Fruit fly (Drosophila melanogaster) whole organism, embryonic: ENCODE results near the gene Nse4.

ENCODE experiments used
- Antp ChIP-seq: fragments of 200-800 bp; sonication (Bioruptor generic); optimal IDR thresholded peaks from 3 replicates; lab custom pipeline; 2016; ENCODE audit warnings: missing biosample characterization, missing genetic modification characterization
- B-H2 ChIP-seq: fragments of 200-800 bp; sonication (Bioruptor generic); optimal IDR thresholded peaks from 2 replicates; lab custom pipeline; 2018; ENCODE audit warnings: missing biosample characterization, mild to moderate bottlenecking, missing genetic modification characterization
- C15 ChIP-seq: fragments of 200-800 bp; sonication (Bioruptor generic); IDR thresholded peaks from 3 replicates; pipeline ENCODE4 v1.3.6; 2022; ENCODE audit warnings: missing biosample characterization, missing genetic modification characterization
- CG10147 ChIP-seq: fragments of 200-800 bp; sonication (Bioruptor generic); optimal IDR thresholded peaks from 2 replicates; lab custom pipeline; 2019; ENCODE audit warnings: missing biosample characterization, mild to moderate bottlenecking, missing genetic modification characterization, moderate library complexity
- CG1024 ChIP-seq: fragments of 200-800 bp; sonication (Bioruptor generic); IDR thresholded peaks from 2 replicates; pipeline ENCODE4 v1.3.6; 2022; ENCODE audit warnings: missing biosample characterization, missing genetic modification characterization
- CG10654 ChIP-seq: fragments of 200-800 bp; sonication (Bioruptor generic); optimal IDR thresholded peaks from 2 replicates; lab custom pipeline; 2016; ENCODE audit warnings: missing biosample characterization, missing genetic modification characterization
- CG11247 ChIP-seq: fragments of 200-800 bp; sonication (Bioruptor generic); IDR thresholded peaks from 2 replicates; pipeline ENCODE4 v1.3.6; 2022; ENCODE audit warnings: missing biosample characterization, missing genetic modification characterization
- CG11695 ChIP-seq: fragments of 200-800 bp; sonication (Bioruptor generic); IDR thresholded peaks from 3 replicates; pipeline ENCODE4 v1.3.6; 2022; ENCODE audit warnings: missing biosample characterization, missing genetic modification characterization
- CG12219 ChIP-seq: fragments of 200-800 bp; sonication (Bioruptor generic); optimal IDR thresholded peaks from 3 replicates; lab custom pipeline; 2018; ENCODE audit warnings: missing biosample characterization, mild to moderate bottlenecking, missing genetic modification characterization
- CG12769 ChIP-seq: fragments of 200-800 bp; sonication (Bioruptor generic); optimal IDR thresholded peaks from 2 replicates; lab custom pipeline; 2019; ENCODE audit warnings: missing biosample characterization, mild to moderate bottlenecking, missing genetic modification characterization, moderate library complexity
- CG12942 ChIP-seq: fragments of 200-800 bp; sonication (Bioruptor generic); optimal IDR thresholded peaks from 3 replicates; lab custom pipeline; 2016; ENCODE audit warnings: missing biosample characterization, missing genetic modification characterization
- CG13296 ChIP-seq: fragments of 200-800 bp; sonication (Bioruptor generic); optimal IDR thresholded peaks from 3 replicates; lab custom pipeline; 2018; ENCODE audit warnings: missing biosample characterization, mild to moderate bottlenecking, missing genetic modification characterization
- CG14441 ChIP-seq: fragments of 200-800 bp; sonication (Bioruptor generic); IDR thresholded peaks from 2 replicates; pipeline ENCODE4 v1.3.6; 2022; ENCODE audit warnings: missing biosample characterization, missing genetic modification characterization
- CG14860 ChIP-seq: fragments of 200-800 bp; sonication (Bioruptor generic); IDR thresholded peaks from 3 replicates; pipeline ENCODE4 v1.3.6; 2022; ENCODE audit warnings: missing biosample characterization, missing genetic modification characterization; ENCODE audit not compliant: partially characterized antibody
- CG15601 ChIP-seq: fragments of 200-800 bp; sonication (Bioruptor generic); optimal IDR thresholded peaks from 3 replicates; lab custom pipeline; 2019; ENCODE audit warnings: missing biosample characterization, mild to moderate bottlenecking, missing genetic modification characterization, moderate library complexity
- CG17568 ChIP-seq: fragments of 200-800 bp; sonication (Bioruptor generic); optimal IDR thresholded peaks from 2 replicates; lab custom pipeline; 2018; ENCODE audit warnings: missing biosample characterization, mild to moderate bottlenecking, missing genetic modification characterization, moderate library complexity
- CG17829 ChIP-seq: fragments of 200-800 bp; optimal IDR thresholded peaks from 2 replicates; lab custom pipeline; 2019; ENCODE audit warnings: missing biosample characterization, mild to moderate bottlenecking, missing genetic modification characterization, moderate library complexity
- CG30431 ChIP-seq: fragments of 200-800 bp; sonication (Bioruptor generic); optimal IDR thresholded peaks from 2 replicates; lab custom pipeline; 2017; ENCODE audit warnings: missing biosample characterization, missing genetic modification characterization
- CG42726 ChIP-seq: fragments of 200-800 bp; sonication (Bioruptor generic); IDR thresholded peaks from 2 replicates; pipeline ENCODE4 v1.3.6; 2022; ENCODE audit warnings: missing biosample characterization, missing genetic modification characterization; ENCODE audit not compliant: partially characterized antibody
- CG43689 ChIP-seq: fragments of 200-800 bp; sonication (Bioruptor generic); IDR thresholded peaks from 2 replicates; pipeline ENCODE4 v1.3.6; 2022; ENCODE audit warnings: missing biosample characterization, missing genetic modification characterization
- CG4424 ChIP-seq: fragments of 200-800 bp; sonication (Bioruptor generic); optimal IDR thresholded peaks from 3 replicates; lab custom pipeline; 2016; ENCODE audit warnings: missing biosample characterization, missing genetic modification characterization
- CG4730 ChIP-seq: fragments of 200-800 bp; sonication (Bioruptor generic); IDR thresholded peaks from 2 replicates; pipeline ENCODE4 v1.3.6; 2022; ENCODE audit warnings: missing biosample characterization, missing genetic modification characterization
- CG8359 ChIP-seq: fragments of 200-800 bp; sonication (Bioruptor generic); optimal IDR thresholded peaks from 2 replicates; lab custom pipeline; 2017; ENCODE audit warnings: missing biosample characterization, mild to moderate bottlenecking, missing genetic modification characterization, borderline replicate concordance
- Fer3 ChIP-seq: fragments of 200-800 bp; sonication (Bioruptor generic); optimal IDR thresholded peaks from 2 replicates; lab custom pipeline; 2018; ENCODE audit warnings: missing biosample characterization, mild to moderate bottlenecking, missing genetic modification characterization, moderate library complexity
- HHEX ChIP-seq: fragments of 200-800 bp; sonication (Bioruptor generic); optimal IDR thresholded peaks from 3 replicates; lab custom pipeline; 2017; ENCODE audit warnings: missing biosample characterization, mild to moderate bottlenecking, missing genetic modification characterization, missing genetic modification reagents
- Hey ChIP-seq: fragments of 200-800 bp; sonication (Bioruptor generic); optimal IDR thresholded peaks from 3 replicates; lab custom pipeline; 2018; ENCODE audit warnings: missing biosample characterization, mild to moderate bottlenecking, missing genetic modification characterization
- Hr3 ChIP-seq: fragments of 200-800 bp; sonication (Bioruptor generic); optimal IDR thresholded peaks from 3 replicates; lab custom pipeline; 2016; ENCODE audit warnings: missing biosample characterization, missing genetic modification characterization
- MESR4 ChIP-seq: fragments of 200-800 bp; sonication (Bioruptor generic); optimal IDR thresholded peaks from 2 replicates; lab custom pipeline; 2018; ENCODE audit warnings: missing biosample characterization, mild to moderate bottlenecking, missing genetic modification characterization, moderate library complexity
- Mad ChIP-seq: fragments of 200-800 bp; sonication (Bioruptor generic); optimal IDR thresholded peaks from 2 replicates; lab custom pipeline; 2016; ENCODE audit warnings: missing biosample characterization, missing genetic modification characterization
- Mrtf ChIP-seq: fragments of 200-800 bp; sonication (Bioruptor generic); IDR thresholded peaks from 3 replicates; pipeline ENCODE4 v1.3.6; 2022; ENCODE audit warnings: missing biosample characterization, missing genetic modification characterization
- NfI ChIP-seq: fragments of 200-800 bp; sonication (Bioruptor generic); optimal IDR thresholded peaks from 3 replicates; lab custom pipeline; 2018; ENCODE audit warnings: missing biosample characterization, mild to moderate bottlenecking, missing genetic modification characterization, moderate library complexity
- Pdp1 ChIP-seq, 2 experiments: fragments of 200-800 bp; sonication (Bioruptor generic); optimal IDR thresholded peaks; 3 replicates each; lab custom pipeline; 2016; ENCODE audit warnings: missing biosample characterization in 2 of 2, missing genetic modification characterization in 2 of 2, mild to moderate bottlenecking in 1 of 2, moderate library complexity in 1 of 2
- Rx ChIP-seq: fragments of 200-800 bp; sonication (Bioruptor generic); IDR thresholded peaks from 2 replicates; pipeline ENCODE4 v1.3.6; 2022; ENCODE audit warnings: missing biosample characterization, missing genetic modification characterization
- Taf1 ChIP-seq: fragments of 200-800 bp; sonication (Bioruptor generic); IDR thresholded peaks from 2 replicates; pipeline ENCODE4 v1.3.6; 2022; ENCODE audit warnings: missing biosample characterization, missing genetic modification characterization
- Xbp1 ChIP-seq: fragments of 200-800 bp; sonication (Bioruptor generic); optimal IDR thresholded peaks from 3 replicates; lab custom pipeline; 2016; ENCODE audit warnings: missing biosample characterization, mild to moderate bottlenecking, missing genetic modification characterization
- ase ChIP-seq: fragments of 200-800 bp; sonication (Bioruptor generic); IDR thresholded peaks from 3 replicates; pipeline ENCODE4 v1.3.6; 2022; ENCODE audit warnings: missing biosample characterization, missing genetic modification characterization
- bsh ChIP-seq, 2 experiments: fragments of 200-800 bp; sonication (Bioruptor generic); optimal IDR thresholded peaks; 2 replicates each; lab custom pipeline; 2017 to 2018; ENCODE audit warnings: mild to moderate bottlenecking in 2 of 2, missing biosample characterization in 2 of 2, missing genetic modification characterization in 2 of 2, moderate library complexity in 1 of 2
- dpn ChIP-seq, 2 experiments: fragments of 200-800 bp; sonication (Bioruptor generic); optimal IDR thresholded peaks; 3 replicates each; lab custom pipeline; 2016; ENCODE audit warnings: missing biosample characterization in 2 of 2, missing genetic modification characterization in 2 of 2
- gt ChIP-seq: fragments of 200-800 bp; sonication (Bioruptor generic); IDR thresholded peaks from 2 replicates; pipeline ENCODE4 v1.3.6; 2022; ENCODE audit warnings: missing biosample characterization, missing genetic modification characterization
- hkb ChIP-seq, 2 experiments: fragments of 200-800 bp in 1 of 2; fragments of >200 bp in 1 of 2; sonication (Bioruptor generic) in 1 of 2; IDR thresholded peaks in 1 of 2; optimal IDR thresholded peaks in 1 of 2; 2 replicates each; pipeline versions ENCODE4 v1.3.6 to Lab custom; 2017 to 2022; ENCODE audit warnings: missing biosample characterization in 1 of 2, missing genetic modification characterization in 1 of 2
- nmo ChIP-seq: fragments of 200-800 bp; sonication (Bioruptor generic); optimal IDR thresholded peaks from 2 replicates; lab custom pipeline; 2018; ENCODE audit warnings: missing biosample characterization, mild to moderate bottlenecking, missing genetic modification characterization, moderate library complexity
- oc ChIP-seq: fragments of 200-800 bp; sonication (Bioruptor generic); optimal IDR thresholded peaks from 2 replicates; lab custom pipeline; 2018; ENCODE audit warnings: missing biosample characterization, mild to moderate bottlenecking, missing genetic modification characterization, moderate library complexity
- org-1 ChIP-seq: fragments of 200-800 bp; sonication (Bioruptor generic); optimal IDR thresholded peaks from 2 replicates; lab custom pipeline; 2017; ENCODE audit warnings: missing biosample characterization, missing genetic modification characterization
- pnt ChIP-seq: fragments of 200-800 bp; sonication (Bioruptor generic); optimal IDR thresholded peaks from 3 replicates; lab custom pipeline; 2016; ENCODE audit warnings: missing biosample characterization, missing genetic modification characterization
- prd ChIP-seq, 3 experiments: fragments of >200 bp in 2 of 3; fragments of 200-800 bp in 1 of 3; sonication (Bioruptor generic) in 1 of 3; optimal IDR thresholded peaks in 2 of 3; IDR thresholded peaks in 1 of 3; 2 replicates in 2 of 3; 3 replicates in 1 of 3; pipeline versions ENCODE4 v1.3.6 to Lab custom; 2017 to 2022; ENCODE audit warnings: missing biosample characterization in 1 of 3, missing genetic modification characterization in 1 of 3
- salm ChIP-seq: fragments of 200-800 bp; sonication (Bioruptor generic); optimal IDR thresholded peaks from 2 replicates; lab custom pipeline; 2018; ENCODE audit warnings: missing biosample characterization, mild to moderate bottlenecking, missing genetic modification characterization
- sens-2 ChIP-seq: fragments of 200-800 bp; sonication (Bioruptor generic); IDR thresholded peaks from 2 replicates; pipeline ENCODE4 v1.3.6; 2022; ENCODE audit warnings: missing biosample characterization, missing genetic modification characterization
- sisA ChIP-seq: fragments of 200-800 bp; sonication (Bioruptor generic); IDR thresholded peaks from 2 replicates; pipeline ENCODE4 v1.3.6; 2022; ENCODE audit warnings: missing biosample characterization, missing genetic modification characterization
- trh ChIP-seq: fragments of 200-800 bp; sonication (Bioruptor generic); optimal IDR thresholded peaks from 2 replicates; lab custom pipeline; 2016; ENCODE audit warnings: missing biosample characterization, missing genetic modification characterization

Gene Nse4

dm6 chr2L:10468388-10468787, 29.1 kb downstream of the Nse4 start (continued):
- TF ChIP-seq NfI (peak; percentile 63), CG12219 (peak; percentile 38), org-1 (GFP tag; lab: Kevin White, UChicago) (peak; percentile 20), Hr3 (GFP tag; lab: Kevin White, UChicago) (peak; percentile 9), dpn (GFP tag; optimal IDR thresholded peaks at IDR 0.05; lab: Kevin White, UChicago) (peak; percentile 18 to 71), hkb (optimal IDR thresholded peaks at IDR 0.05; lab: Kevin White, UChicago) (no peak), hkb (GFP tag; IDR thresholded peaks at IDR 0.05; lab: Robert Waterston, UW) (peak; percentile 65), CG14441 (GFP tag; lab: Robert Waterston, UW) (peak; percentile 73), Mrtf (GFP tag; lab: Robert Waterston, UW) (peak; percentile 70), CG4730 (GFP tag; lab: Robert Waterston, UW) (peak; percentile 38; the same call in 1 of the 2 replicates), Xbp1 (GFP tag; lab: Kevin White, UChicago) (peak; percentile 61), nmo (GFP tag; lab: Kevin White, UChicago) (peak; percentile 52), CG30431 (GFP tag; lab: Kevin White, UChicago) (peak; percentile 8), CG17568 (GFP tag; lab: Kevin White, UChicago) (peak; percentile 34), CG11247 (GFP tag; lab: Robert Waterston, UW) (peak; percentile 55; the same call in 1 of the 2 replicates), CG8359 (GFP tag; lab: Kevin White, UChicago) (no peak), Antp (GFP tag; lab: Kevin White, UChicago) (peak; percentile 49), CG13296 (GFP tag; lab: Kevin White, UChicago) (peak; percentile 52), Hey (no peak), CG1024 (GFP tag; lab: Robert Waterston, UW) (peak; percentile 21; the same call in 1 of the 2 replicates), trh (GFP tag; lab: Kevin White, UChicago) (no peak), CG12942 (GFP tag; lab: Kevin White, UChicago) (peak; percentile 12), Taf1 (GFP tag; lab: Robert Waterston, UW) (peak; percentile 61), CG15601 (tag; lab: Kevin White, UChicago) (peak; percentile 35), CG12769 (peak; percentile 71), pnt (GFP tag; lab: Kevin White, UChicago) (peak; percentile 16), gt (GFP tag; lab: Robert Waterston, UW) (peak; percentile 27; the same call in 1 of the 2 replicates), CG11695 (peak; percentile 41; the same call in 1 of the 3 replicates), CG4424 (GFP tag; lab: Kevin White, UChicago) (peak; percentile 27), sisA (GFP tag; lab: Robert Waterston, UW) (peak; percentile 56), CG10147 (GFP tag; lab: Kevin White, UChicago) (peak; percentile 41), MESR4 (GFP tag; lab: Kevin White, UChicago) (no peak), Rx (GFP tag; lab: Robert Waterston, UW) (0 out of 2 replicates have a peak, but pooled peaks have one; percentile 39), prd (optimal IDR thresholded peaks at IDR 0.05; lab: Kevin White, UChicago) (no peak), prd (GFP tag; IDR thresholded peaks at IDR 0.05; lab: Robert Waterston, UW) (peak; percentile 63; the same call in 2 of the 3 replicates), CG10654 (GFP tag; lab: Kevin White, UChicago) (peak; percentile 28), Pdp1 (GFP tag; optimal IDR thresholded peaks at IDR 0.05; lab: Kevin White, UChicago) (peak in 1 of 2 experiments; percentile 49), CG14860 (no peak), C15 (GFP tag; lab: Robert Waterston, UW) (no peak), B-H2 (GFP tag; lab: Kevin White, UChicago) (peak; percentile 27), Fer3 (tag; lab: Kevin White, UChicago) (peak; percentile 69), ase (peak; percentile 58; the same call in 1 of the 3 replicates), Mad (peak; percentile 11), HHEX (GFP tag; lab: Kevin White, UChicago) (peak; percentile 61), CG42726 (GFP tag; lab: Robert Waterston, UW) (no peak), oc (peak; percentile 50), CG17829 (tag; lab: Kevin White, UChicago) (peak; percentile 37), salm (tag; lab: Kevin White, UChicago) (peak; percentile 11), bsh (GFP tag; optimal IDR thresholded peaks at IDR 0.05; lab: Kevin White, UChicago) (peak in 1 of 2 experiments; percentile 68), CG43689 (GFP tag; lab: Robert Waterston, UW) (peak; percentile 32; the same call in 1 of the 2 replicates), sens-2 (peak; percentile 29; the same call in 1 of the 2 replicates)
